Fruit fly (Drosophila melanogaster) whole organism, embryonic: ENCODE data around the gene Ppn.

Experiments
- ATbp ChIP-seq: fragments of 200-800 bp; sonication (Bioruptor generic); optimal IDR thresholded peaks from 2 replicates; lab custom pipeline; 2017; ENCODE audit warnings: missing biosample characterization, mild to moderate bottlenecking, missing genetic modification characterization, missing genetic modification reagents
- B-H1 ChIP-seq: fragments of 200-800 bp; sonication (Bioruptor generic); IDR thresholded peaks from 3 replicates; pipeline ENCODE4 v1.3.6; 2022; ENCODE audit warnings: missing biosample characterization, missing genetic modification characterization
- CG12071 ChIP-seq: fragments of 200-800 bp; sonication (Bioruptor generic); optimal IDR thresholded peaks from 3 replicates; lab custom pipeline; 2018; ENCODE audit warnings: missing biosample characterization, mild to moderate bottlenecking, missing genetic modification characterization
- CG12104 ChIP-seq: fragments of 200-800 bp; sonication (Bioruptor generic); optimal IDR thresholded peaks from 3 replicates; lab custom pipeline; 2016; ENCODE audit warnings: missing biosample characterization, missing genetic modification characterization
- CG13123 ChIP-seq: fragments of 200-800 bp; sonication (Bioruptor generic); optimal IDR thresholded peaks from 2 replicates; lab custom pipeline; 2016; ENCODE audit warnings: missing biosample characterization, missing genetic modification characterization
- CG13624 ChIP-seq: fragments of 200-800 bp; sonication (Bioruptor generic); optimal IDR thresholded peaks from 2 replicates; lab custom pipeline; 2016; ENCODE audit warnings: missing biosample characterization, missing genetic modification characterization
- CG14667 ChIP-seq: fragments of 200-800 bp; sonication (Bioruptor generic); IDR thresholded peaks from 2 replicates; pipeline ENCODE4 v1.3.6; 2022; ENCODE audit warnings: missing biosample characterization, missing genetic modification characterization
- CG2678 ChIP-seq: fragments of 200-800 bp; sonication (Bioruptor generic); optimal IDR thresholded peaks from 3 replicates; lab custom pipeline; 2019; ENCODE audit warnings: missing biosample characterization, mild to moderate bottlenecking, missing genetic modification characterization, moderate library complexity
- CG2889 ChIP-seq: fragments of 200-800 bp; sonication (Bioruptor generic); IDR thresholded peaks from 3 replicates; pipeline ENCODE4 v1.3.6; 2022; ENCODE audit warnings: missing biosample characterization, missing genetic modification characterization
- CG30020 ChIP-seq: fragments of 200-800 bp; optimal IDR thresholded peaks from 2 replicates; lab custom pipeline; 2019; ENCODE audit warnings: missing biosample characterization, mild to moderate bottlenecking, missing genetic modification characterization, moderate library complexity
- CG31365 ChIP-seq: fragments of 200-800 bp; sonication (Bioruptor generic); optimal IDR thresholded peaks from 2 replicates; lab custom pipeline; 2018; ENCODE audit warnings: missing biosample characterization, mild to moderate bottlenecking, missing genetic modification characterization
- CG32767 ChIP-seq: fragments of 200-800 bp; sonication (Bioruptor generic); IDR thresholded peaks from 2 replicates; pipeline ENCODE4 v1.3.6; 2022; ENCODE audit warnings: missing biosample characterization, missing genetic modification characterization
- CG4404 ChIP-seq: fragments of 200-800 bp; sonication (Bioruptor generic); IDR thresholded peaks from 2 replicates; pipeline ENCODE4 v1.3.6; 2022; ENCODE audit warnings: missing biosample characterization, missing genetic modification characterization
- CG4730 ChIP-seq: fragments of 200-800 bp; sonication (Bioruptor generic); IDR thresholded peaks from 2 replicates; pipeline ENCODE4 v1.3.6; 2022; ENCODE audit warnings: missing biosample characterization, missing genetic modification characterization
- CG6683 ChIP-seq: fragments of 200-800 bp; sonication (Bioruptor generic); optimal IDR thresholded peaks from 2 replicates; lab custom pipeline; 2017; ENCODE audit warnings: missing biosample characterization, mild to moderate bottlenecking, missing genetic modification characterization, missing genetic modification reagents
- CG7556 ChIP-seq: fragments of 200-800 bp; sonication (Bioruptor generic); optimal IDR thresholded peaks from 2 replicates; lab custom pipeline; 2017; ENCODE audit warnings: missing biosample characterization, mild to moderate bottlenecking, missing genetic modification characterization
- CG7839 ChIP-seq: fragments of 200-800 bp; sonication (Bioruptor generic); optimal IDR thresholded peaks from 3 replicates; lab custom pipeline; 2018; ENCODE audit warnings: missing biosample characterization, mild to moderate bottlenecking, missing genetic modification characterization, moderate library complexity
- Eip74EF ChIP-seq, 2 experiments: fragments of 200-800 bp in 1 of 2; fragments of >200 bp in 1 of 2; sonication (Bioruptor generic) in 1 of 2; optimal IDR thresholded peaks; 2 replicates each; lab custom pipeline; 2017 to 2019; ENCODE audit warnings: missing biosample characterization in 2 of 2, missing genetic modification characterization in 2 of 2, mild to moderate bottlenecking in 1 of 2, moderate library complexity in 1 of 2
- HmgD ChIP-seq: fragments of 200-800 bp; sonication (Bioruptor generic); optimal IDR thresholded peaks from 3 replicates; lab custom pipeline; 2016; ENCODE audit warnings: missing biosample characterization, missing genetic modification characterization
- HmgZ ChIP-seq: fragments of 200-800 bp; sonication (Bioruptor generic); optimal IDR thresholded peaks from 2 replicates; lab custom pipeline; 2018; ENCODE audit warnings: missing biosample characterization, mild to moderate bottlenecking, missing genetic modification characterization
- Hmr ChIP-seq: fragments of 200-800 bp; sonication (Bioruptor generic); optimal IDR thresholded peaks from 3 replicates; lab custom pipeline; 2017; ENCODE audit warnings: mild to moderate bottlenecking, missing biosample characterization, missing genetic modification reagents, missing genetic modification characterization
- MTF-1 ChIP-seq: fragments of 200-800 bp; sonication (Bioruptor generic); optimal IDR thresholded peaks from 2 replicates; lab custom pipeline; 2018; ENCODE audit warnings: missing biosample characterization, mild to moderate bottlenecking, missing genetic modification characterization, borderline replicate concordance
- NFAT ChIP-seq: fragments of 200-800 bp; sonication (Bioruptor generic); IDR thresholded peaks from 2 replicates; pipeline ENCODE4 v1.3.6; 2022; ENCODE audit warnings: missing biosample characterization, missing genetic modification characterization
- Nf-YB ChIP-seq: fragments of 200-800 bp; sonication (Bioruptor generic); optimal IDR thresholded peaks from 3 replicates; lab custom pipeline; 2019; ENCODE audit warnings: missing biosample characterization, mild to moderate bottlenecking, missing genetic modification characterization, moderate library complexity
- Nf-YC ChIP-seq: fragments of 200-800 bp; optimal IDR thresholded peaks from 3 replicates; lab custom pipeline; 2019; ENCODE audit warnings: missing biosample characterization, mild to moderate bottlenecking, missing genetic modification characterization, moderate library complexity
- Opbp ChIP-seq: fragments of 200-800 bp; sonication (Bioruptor generic); IDR thresholded peaks from 3 replicates; pipeline ENCODE4 v1.3.6; 2022; ENCODE audit warnings: missing biosample characterization, missing genetic modification characterization; ENCODE audit not compliant: partially characterized antibody
- PHDP ChIP-seq: fragments of 200-800 bp; sonication (Bioruptor generic); optimal IDR thresholded peaks from 3 replicates; lab custom pipeline; 2018; ENCODE audit warnings: missing biosample characterization, mild to moderate bottlenecking, missing genetic modification characterization, moderate library complexity
- Ptx1 ChIP-seq: fragments of 200-800 bp; sonication (Bioruptor generic); IDR thresholded peaks from 2 replicates; pipeline ENCODE4 v1.3.6; 2022; ENCODE audit warnings: missing biosample characterization, missing genetic modification characterization
- Sin3A ChIP-seq: fragments of >200 bp; optimal IDR thresholded peaks from 2 replicates; lab custom pipeline; 2018
- Tbp ChIP-seq: fragments of >200 bp; optimal IDR thresholded peaks from 2 replicates; lab custom pipeline; 2018; ENCODE audit warnings: missing biosample characterization, missing genetic modification characterization
- chm ChIP-seq: fragments of 200-800 bp; sonication (Bioruptor generic); IDR thresholded peaks from 2 replicates; pipeline ENCODE4 v1.3.6; 2022; ENCODE audit warnings: missing biosample characterization, missing genetic modification characterization
- croc ChIP-seq: fragments of 200-800 bp; sonication (Bioruptor generic); conservative IDR thresholded peaks from 3 replicates; pipeline ENCODE4 v1.3.6; 2022; ENCODE audit warnings: missing biosample characterization, missing genetic modification characterization
- crol ChIP-seq: fragments of 200-800 bp; sonication (Bioruptor generic); IDR thresholded peaks from 2 replicates; pipeline ENCODE4 v1.3.6; 2022; ENCODE audit warnings: missing biosample characterization, missing genetic modification characterization
- h ChIP-seq: fragments of >200 bp; optimal IDR thresholded peaks from 2 replicates; lab custom pipeline; 2017
- kni ChIP-seq: fragments of 200-800 bp; sonication (Bioruptor generic); optimal IDR thresholded peaks from 3 replicates; lab custom pipeline; 2017; ENCODE audit warnings: mild to moderate bottlenecking, missing biosample characterization, missing genetic modification reagents, missing genetic modification characterization
- lov ChIP-seq, 2 experiments: fragments of 200-800 bp in 1 of 2; fragments of >200 bp in 1 of 2; sonication (Bioruptor generic) in 1 of 2; IDR thresholded peaks in 1 of 2; optimal IDR thresholded peaks in 1 of 2; 2 replicates in 1 of 2; 3 replicates in 1 of 2; pipeline versions ENCODE4 v1.3.6 to Lab custom; 2017 to 2022; ENCODE audit warnings: missing biosample characterization in 1 of 2, missing genetic modification characterization in 1 of 2
- nau ChIP-seq: fragments of 200-800 bp; sonication (Bioruptor generic); optimal IDR thresholded peaks from 3 replicates; lab custom pipeline; 2017; ENCODE audit warnings: missing biosample characterization, mild to moderate bottlenecking, missing genetic modification characterization, missing genetic modification reagents
- nmo ChIP-seq: fragments of 200-800 bp; sonication (Bioruptor generic); optimal IDR thresholded peaks from 2 replicates; lab custom pipeline; 2018; ENCODE audit warnings: missing biosample characterization, mild to moderate bottlenecking, missing genetic modification characterization, moderate library complexity
- org-1 ChIP-seq: fragments of 200-800 bp; sonication (Bioruptor generic); optimal IDR thresholded peaks from 2 replicates; lab custom pipeline; 2017; ENCODE audit warnings: missing biosample characterization, missing genetic modification characterization
- phol ChIP-seq: fragments of 200-800 bp; sonication (Bioruptor generic); optimal IDR thresholded peaks from 3 replicates; lab custom pipeline; 2018; ENCODE audit warnings: missing biosample characterization, mild to moderate bottlenecking, missing genetic modification characterization, moderate library complexity
- repo ChIP-seq: fragments of 200-800 bp; sonication (Bioruptor generic); optimal IDR thresholded peaks from 2 replicates; lab custom pipeline; 2016; ENCODE audit warnings: missing biosample characterization, missing genetic modification characterization
- scrt ChIP-seq: fragments of 200-800 bp; sonication (Bioruptor generic); optimal IDR thresholded peaks from 2 replicates; lab custom pipeline; 2018; ENCODE audit warnings: missing biosample characterization, mild to moderate bottlenecking, missing genetic modification characterization, moderate library complexity
- sd ChIP-seq: fragments of 200-800 bp; sonication (Bioruptor generic); optimal IDR thresholded peaks from 3 replicates; lab custom pipeline; 2018; ENCODE audit warnings: missing biosample characterization, mild to moderate bottlenecking, missing genetic modification characterization, moderate library complexity
- sna ChIP-seq: fragments of 200-800 bp; sonication (Bioruptor generic); IDR thresholded peaks from 2 replicates; pipeline ENCODE4 v1.3.6; 2022; ENCODE audit warnings: missing biosample characterization, missing genetic modification characterization; ENCODE audit not compliant: partially characterized antibody
- sob ChIP-seq: fragments of 200-800 bp; sonication (Bioruptor generic); IDR thresholded peaks from 2 replicates; pipeline ENCODE4 v1.3.6; 2022; ENCODE audit warnings: missing biosample characterization, missing genetic modification characterization
- sqz ChIP-seq: fragments of 200-800 bp; sonication (Bioruptor generic); optimal IDR thresholded peaks from 3 replicates; lab custom pipeline; 2018; ENCODE audit warnings: missing biosample characterization, mild to moderate bottlenecking, missing genetic modification characterization
- tin ChIP-seq: fragments of 200-800 bp; sonication (Bioruptor generic); optimal IDR thresholded peaks from 3 replicates; lab custom pipeline; 2016; ENCODE audit warnings: missing biosample characterization, missing genetic modification characterization
- trem ChIP-seq: fragments of 200-800 bp; optimal IDR thresholded peaks from 3 replicates; lab custom pipeline; 2019; ENCODE audit warnings: missing biosample characterization, mild to moderate bottlenecking, missing genetic modification characterization, moderate library complexity
- ttk ChIP-seq: fragments of 200-800 bp; sonication (Bioruptor generic); IDR thresholded peaks from 2 replicates; pipeline ENCODE4 v2.1.2; 2022; ENCODE audit warnings: missing biosample characterization, missing genetic modification characterization
- wek ChIP-seq: fragments of 200-800 bp; sonication (Bioruptor generic); optimal IDR thresholded peaks from 3 replicates; lab custom pipeline; 2018; ENCODE audit warnings: missing biosample characterization, mild to moderate bottlenecking, missing genetic modification characterization, moderate library complexity

The Ppn gene

DNA sequence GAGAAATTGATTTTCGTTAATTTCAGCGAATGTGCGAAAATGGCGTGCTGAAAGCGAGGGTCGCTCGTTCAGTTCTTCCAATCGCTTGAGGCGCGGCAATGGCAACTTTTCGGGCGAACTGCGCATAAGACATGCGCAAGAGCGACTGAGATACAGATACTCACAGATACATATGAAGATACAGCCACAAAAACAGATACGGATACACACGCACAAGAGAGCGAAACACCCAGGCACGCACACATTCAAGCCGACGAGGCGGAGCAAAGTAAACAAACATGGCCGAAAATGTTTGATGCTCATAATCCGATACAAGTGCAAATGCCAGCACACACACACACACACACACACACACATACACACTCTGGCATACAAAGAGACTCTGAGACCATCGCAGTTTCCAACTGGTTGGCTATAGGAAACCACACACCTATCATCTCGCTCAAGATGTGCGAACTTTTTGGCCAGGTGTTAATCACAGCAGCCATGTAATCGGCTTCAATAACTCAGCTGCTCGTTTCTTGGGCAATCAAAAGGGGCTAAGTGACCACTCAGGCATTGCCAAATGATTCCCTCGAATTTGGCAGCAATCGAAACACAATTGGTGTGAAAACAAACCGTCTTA, 7.1 kb upstream of the Ppn start (continued):
- TF ChIP-seq Tbp (GFP tag; lab: Kevin White, UChicago): no peak
- TF ChIP-seq trem (tag; lab: Kevin White, UChicago): no peak
- TF ChIP-seq CG12071 (GFP tag; lab: Kevin White, UChicago): no peak
- no peak for TF ChIP-seq MTF-1 (GFP tag; lab: Kevin White, UChicago)
- no peak for TF ChIP-seq wek
- no peak for TF ChIP-seq Eip74EF (GFP tag; optimal IDR thresholded peaks at IDR 0.05; lab: Kevin White, UChicago)
- TF ChIP-seq tin (GFP tag; lab: Kevin White, UChicago): no peak
- TF ChIP-seq crol (GFP tag; lab: Robert Waterston, UW): no peak
- no peak for TF ChIP-seq repo
- no peak for TF ChIP-seq croc (GFP tag; lab: Robert Waterston, UW)
- TF ChIP-seq lov (optimal IDR thresholded peaks at IDR 0.05; lab: Kevin White, UChicago): no peak
- TF ChIP-seq lov (GFP tag; IDR thresholded peaks at IDR 0.05; lab: Robert Waterston, UW): no peak
- TF ChIP-seq NFAT (GFP tag; lab: Robert Waterston, UW): 0 out of 2 replicates have a peak, but pooled peaks have one; percentile 16
- TF ChIP-seq sqz (GFP tag; lab: Kevin White, UChicago): no peak
- peak; percentile 38 for TF ChIP-seq sd (tag; lab: Kevin White, UChicago)
- TF ChIP-seq HmgD (GFP tag; lab: Kevin White, UChicago): no peak
- no peak for TF ChIP-seq PHDP (tag; lab: Kevin White, UChicago)
- no peak for TF ChIP-seq CG2889 (GFP tag; lab: Robert Waterston, UW)
- peak; percentile 76 for TF ChIP-seq CG32767 (GFP tag; lab: Robert Waterston, UW)
- TF ChIP-seq CG4730: no peak
- TF ChIP-seq sna (GFP tag; lab: Robert Waterston, UW): no peak
- no peak for TF ChIP-seq Hmr (GFP tag; lab: Kevin White, UChicago)
- peak; percentile 61 for TF ChIP-seq kni
- no peak for TF ChIP-seq org-1 (GFP tag; lab: Kevin White, UChicago)
- no peak for TF ChIP-seq CG12104 (GFP tag; lab: Kevin White, UChicago)
- TF ChIP-seq chm (GFP tag; lab: Robert Waterston, UW): no peak; the same call in 1 of the 2 replicates
- TF ChIP-seq Nf-YB (GFP tag; lab: Kevin White, UChicago): peak; percentile 95
- no peak for TF ChIP-seq Opbp (GFP tag; lab: Robert Waterston, UW)
- no peak for TF ChIP-seq CG31365 (tag; lab: Kevin White, UChicago)
- peak; percentile 32 for TF ChIP-seq phol (tag; lab: Kevin White, UChicago)
- no peak for TF ChIP-seq Sin3A (lab: Kevin White, UChicago)
- 0 out of 2 replicates have a peak, but pooled peaks have one; percentile 21 for TF ChIP-seq sob (GFP tag; lab: Robert Waterston, UW)
- no peak for TF ChIP-seq CG14667 (GFP tag; lab: Robert Waterston, UW)
- TF ChIP-seq B-H1: no peak
- no peak for TF ChIP-seq CG6683 (GFP tag; lab: Kevin White, UChicago)
- 0 out of 2 replicates have a peak, but pooled peaks have one; percentile 21 for TF ChIP-seq ttk
- TF ChIP-seq CG13624 (GFP tag; lab: Kevin White, UChicago): peak; percentile 34
- TF ChIP-seq Ptx1 (GFP tag; lab: Robert Waterston, UW): no peak
- TF ChIP-seq CG7839: no peak
- TF ChIP-seq CG13123 (GFP tag; lab: Kevin White, UChicago): no peak
- TF ChIP-seq nmo (GFP tag; lab: Kevin White, UChicago): no peak
- TF ChIP-seq CG2678 (tag; lab: Kevin White, UChicago): no peak
- TF ChIP-seq CG30020 (tag; lab: Kevin White, UChicago): no peak
- no peak for TF ChIP-seq CG7556
- TF ChIP-seq CG4404 (GFP tag; lab: Robert Waterston, UW): no peak
- TF ChIP-seq nau: no peak
- peak; percentile 23 for TF ChIP-seq HmgZ (tag; lab: Kevin White, UChicago)
- peak; percentile 96 for TF ChIP-seq Nf-YC
- TF ChIP-seq scrt: no peak
- TF ChIP-seq ATbp: no peak
- TF ChIP-seq h (lab: Kevin White, UChicago): no peak
